Fruit fly (Drosophila melanogaster) whole organism, adult: ENCODE data around the gene CG42823.

Experiments
- CG11617 ChIP-seq: fragments of 200-800 bp; sonication (Bioruptor generic); optimal IDR thresholded peaks from 2 replicates; lab custom pipeline; 2017; ENCODE audit warnings: mild to moderate bottlenecking, missing biosample characterization, missing genetic modification reagents, missing genetic modification characterization
- CG12768 ChIP-seq: fragments of 200-800 bp; sonication (Bioruptor generic); optimal IDR thresholded peaks from 2 replicates; lab custom pipeline; 2017; ENCODE audit warnings: missing biosample characterization, missing genetic modification characterization, mild to moderate bottlenecking, moderate library complexity, missing genetic modification reagents
- CG14711 ChIP-seq: fragments of 200-800 bp; sonication (Bioruptor generic); optimal IDR thresholded peaks from 2 replicates; lab custom pipeline; 2018; ENCODE audit warnings: missing biosample characterization, mild to moderate bottlenecking, missing genetic modification characterization, moderate library complexity
- CG1620 ChIP-seq: fragments of 200-800 bp; sonication (Bioruptor generic); optimal IDR thresholded peaks from 2 replicates; lab custom pipeline; 2016; ENCODE audit warnings: missing biosample characterization, missing genetic modification characterization
- CG33017 ChIP-seq: fragments of 200-800 bp; sonication (Bioruptor generic); optimal IDR thresholded peaks from 2 replicates; lab custom pipeline; 2018; ENCODE audit warnings: missing biosample characterization, mild to moderate bottlenecking, missing genetic modification characterization, moderate library complexity
- CG5204 ChIP-seq: fragments of 200-800 bp; sonication (Bioruptor generic); optimal IDR thresholded peaks from 2 replicates; lab custom pipeline; 2016; ENCODE audit warnings: missing biosample characterization, missing genetic modification characterization
- CG7045 ChIP-seq: fragments of 200-800 bp; sonication (Bioruptor generic); optimal IDR thresholded peaks from 2 replicates; lab custom pipeline; 2017; ENCODE audit warnings: missing biosample characterization, mild to moderate bottlenecking, missing genetic modification characterization
- CG7101 ChIP-seq: fragments of 200-800 bp; sonication (Bioruptor generic); optimal IDR thresholded peaks from 2 replicates; lab custom pipeline; 2018; ENCODE audit warnings: missing biosample characterization, mild to moderate bottlenecking, missing genetic modification characterization, moderate library complexity
- Clk ChIP-seq: fragments of 200-800 bp; sonication (Bioruptor generic); optimal IDR thresholded peaks from 2 replicates; lab custom pipeline; 2017; ENCODE audit warnings: missing biosample characterization, missing genetic modification characterization
- Crg-1 ChIP-seq: fragments of 200-800 bp; sonication (Bioruptor generic); optimal IDR thresholded peaks from 2 replicates; lab custom pipeline; 2016; ENCODE audit warnings: missing biosample characterization, missing genetic modification characterization
- Hr96 ChIP-seq: fragments of 200-800 bp; sonication (Bioruptor generic); optimal IDR thresholded peaks from 2 replicates; lab custom pipeline; 2016; ENCODE audit warnings: missing biosample characterization, missing genetic modification characterization
- Mnt ChIP-seq: fragments of 200-800 bp; sonication (Bioruptor generic); optimal IDR thresholded peaks from 2 replicates; lab custom pipeline; 2016; ENCODE audit warnings: missing biosample characterization, mild to moderate bottlenecking, missing genetic modification characterization
- bab1 ChIP-seq: fragments of 200-800 bp; sonication (Bioruptor generic); optimal IDR thresholded peaks from 3 replicates; lab custom pipeline; 2019; ENCODE audit warnings: missing biosample characterization, mild to moderate bottlenecking, missing genetic modification characterization, moderate library complexity
- cic ChIP-seq: fragments of 200-800 bp; sonication (Bioruptor generic); optimal IDR thresholded peaks from 2 replicates; lab custom pipeline; 2017; ENCODE audit warnings: missing biosample characterization, mild to moderate bottlenecking, missing genetic modification characterization, moderate library complexity
- cnc ChIP-seq, 2 experiments: fragments of >200 bp; optimal IDR thresholded peaks; 2 replicates each; lab custom pipeline; 2017
- kay ChIP-seq: fragments of 200-800 bp; sonication (Bioruptor generic); peaks from one replicate; lab custom pipeline; 2016; ENCODE audit warnings: missing biosample characterization, missing genetic modification characterization, borderline replicate concordance
- ovo ChIP-seq: fragments of 200-800 bp; sonication (Bioruptor generic); optimal IDR thresholded peaks from 2 replicates; lab custom pipeline; 2016; ENCODE audit warnings: missing biosample characterization, missing genetic modification characterization
- pad ChIP-seq: fragments of 200-800 bp; sonication (Bioruptor generic); optimal IDR thresholded peaks from 3 replicates; lab custom pipeline; 2017; ENCODE audit warnings: missing biosample characterization, missing genetic modification characterization, mild to moderate bottlenecking, moderate library complexity, missing genetic modification reagents
- tj ChIP-seq: fragments of 200-800 bp; sonication (Bioruptor generic); optimal IDR thresholded peaks from 3 replicates; lab custom pipeline; 2017; ENCODE audit warnings: missing biosample characterization, mild to moderate bottlenecking, missing genetic modification characterization, moderate library complexity
- toe ChIP-seq: fragments of 200-800 bp; sonication (Bioruptor generic); optimal IDR thresholded peaks from 2 replicates; lab custom pipeline; 2016; ENCODE audit warnings: missing biosample characterization, missing genetic modification characterization

The CG42823 gene

dm6 chr3R:17430481-17430880 lies 25.6 kb upstream of the CG42823 start:
- no peak for TF ChIP-seq Mnt
- TF ChIP-seq cic (GFP tag; lab: Kevin White, UChicago): no peak

DNA sequence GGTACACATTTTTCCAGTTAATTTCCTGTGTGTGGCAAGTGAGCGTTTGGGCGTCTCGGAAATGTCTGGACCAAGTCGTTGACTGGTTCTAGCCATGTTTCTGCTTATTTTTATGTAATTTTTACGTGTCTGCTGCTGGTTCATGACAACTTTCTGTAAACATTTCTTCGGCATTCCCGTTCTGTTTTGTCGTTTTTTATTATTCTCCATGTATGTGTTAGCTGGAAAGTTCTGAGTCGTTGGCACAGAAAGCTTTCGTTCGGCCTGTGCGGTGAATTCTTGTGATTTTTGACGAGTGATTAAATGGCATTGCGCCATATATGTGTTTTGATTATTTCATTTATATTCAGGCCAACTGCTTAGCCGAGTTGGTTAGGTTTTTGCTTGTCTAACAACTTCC lies 21.4 kb upstream of the CG42823 start:
- TF ChIP-seq Crg-1 (no peak), CG11617 (no peak), CG7101 (no peak), pad (GFP tag; lab: Kevin White, UChicago) (no peak), CG14711 (no peak), kay (GFP tag; lab: Kevin White, UChicago) (no peak), Mnt (no peak)

dm6 chr3R:17425417-17425915 lies 20.6 kb upstream of the CG42823 start, which contains the start of gene cysu:
cysu (plus strand) TSS chr3R:17425768.
- TF ChIP-seq tj (GFP tag; lab: Kevin White, UChicago): no peak
- TF ChIP-seq CG7101: no peak
- TF ChIP-seq kay (GFP tag; lab: Kevin White, UChicago): no peak
- no peak for TF ChIP-seq CG5204 (GFP tag; lab: Kevin White, UChicago)
- no peak for TF ChIP-seq Clk (GFP tag; lab: Kevin White, UChicago)
- no peak for TF ChIP-seq toe (GFP tag; lab: Kevin White, UChicago)

dm6 chr3R:17422102-17422501 lies 17.2 kb upstream of the CG42823 start, which contains the start of gene CG14332:
CG14332 (minus strand) TSS chr3R:17422202.
- TF ChIP-seq tj (GFP tag; lab: Kevin White, UChicago) (no peak), CG11617 (no peak), cnc (optimal IDR thresholded peaks at IDR 0.05; lab: Kevin White, UChicago) (no peak), pad (GFP tag; lab: Kevin White, UChicago) (no peak), Mnt (no peak), Hr96 (GFP tag; lab: Kevin White, UChicago) (no peak), CG7045 (no peak), ovo (no peak), CG7101 (no peak), CG14711 (no peak), Crg-1 (no peak), CG1620 (GFP tag; lab: Kevin White, UChicago) (no peak), kay (GFP tag; lab: Kevin White, UChicago) (no peak), cic (GFP tag; lab: Kevin White, UChicago) (no peak), CG12768 (GFP tag; lab: Kevin White, UChicago) (no peak), toe (GFP tag; lab: Kevin White, UChicago) (no peak)

DNA sequence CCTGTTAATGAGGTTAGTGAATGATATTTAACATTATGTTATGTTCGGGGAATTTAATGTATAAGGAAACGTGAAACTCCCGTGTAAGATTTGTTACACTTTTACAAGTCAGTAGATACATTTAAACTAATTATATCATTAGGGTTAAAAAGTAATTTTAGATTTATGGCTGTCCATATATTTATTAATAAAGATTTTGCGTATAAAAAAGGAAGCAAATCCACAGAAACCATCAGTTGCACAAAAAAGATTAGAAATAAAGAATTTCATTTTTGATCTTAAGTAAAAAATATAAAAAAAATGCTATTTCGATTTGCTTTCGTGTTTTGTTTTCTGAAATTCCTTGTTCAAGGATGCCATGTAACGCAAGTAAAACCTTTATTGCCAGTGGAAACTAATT lies 15.4 kb upstream of the CG42823 start, which contains the start of gene CG42835:
Gene CG42835 (plus strand): TSS at position 301 of the 400 bp plus-strand sequence.
- TF ChIP-seq Clk (GFP tag; lab: Kevin White, UChicago) (no peak), CG7045 (no peak), ovo (no peak), CG11617 (no peak), cnc (optimal IDR thresholded peaks at IDR 0.05; lab: Kevin White, UChicago) (no peak), pad (GFP tag; lab: Kevin White, UChicago) (no peak), CG33017 (tag; lab: Kevin White, UChicago) (no peak), CG7101 (no peak), CG5204 (GFP tag; lab: Kevin White, UChicago) (no peak), Mnt (no peak), Hr96 (GFP tag; lab: Kevin White, UChicago) (no peak)

dm6 chr3R:17418459-17418858 lies 13.6 kb upstream of the CG42823 start, which contains the start of gene CG42834:
CG42834 (plus strand) TSS chr3R:17418759.
- TF ChIP-seq Crg-1: no peak
- TF ChIP-seq CG5204 (GFP tag; lab: Kevin White, UChicago): no peak
- no peak for TF ChIP-seq pad (GFP tag; lab: Kevin White, UChicago)
- TF ChIP-seq CG12768 (GFP tag; lab: Kevin White, UChicago): no peak
- TF ChIP-seq CG7045: no peak
- TF ChIP-seq bab1 (GFP tag; lab: Kevin White, UChicago): no peak
- TF ChIP-seq CG11617: no peak
- TF ChIP-seq CG7101: no peak
- TF ChIP-seq cnc (optimal IDR thresholded peaks at IDR 0.05; lab: Kevin White, UChicago): no peak
- TF ChIP-seq ovo: no peak
- TF ChIP-seq Clk (GFP tag; lab: Kevin White, UChicago): no peak
- TF ChIP-seq kay (GFP tag; lab: Kevin White, UChicago): no peak
- no peak for TF ChIP-seq toe (GFP tag; lab: Kevin White, UChicago)
- no peak for TF ChIP-seq CG14711
- no peak for TF ChIP-seq cic (GFP tag; lab: Kevin White, UChicago)

DNA sequence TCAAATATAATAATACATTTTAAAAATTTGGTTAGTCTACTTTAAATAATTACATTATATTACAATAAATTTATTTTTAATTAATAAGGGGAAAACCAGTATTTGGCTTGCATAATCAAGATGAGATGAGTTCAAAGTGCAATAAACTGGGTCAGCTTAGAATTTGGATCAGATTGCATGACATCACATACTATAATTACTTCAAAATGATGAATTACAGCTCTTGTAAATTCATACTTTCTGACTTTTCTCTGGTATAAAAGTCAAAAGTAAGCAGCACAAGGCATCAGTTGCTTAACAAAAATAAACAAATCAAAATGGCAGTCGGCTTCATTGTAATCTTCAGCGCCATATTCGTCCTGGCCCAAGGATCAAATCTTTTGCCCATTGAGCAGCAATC lies 12.3 kb upstream of the CG42823 start, which contains the start of gene CG33333:
Gene CG33333 (plus strand): TSS at position 301 of the 400 bp plus-strand sequence.
- TF ChIP-seq CG12768 (GFP tag; lab: Kevin White, UChicago): no peak
- no peak for TF ChIP-seq Mnt
- no peak for TF ChIP-seq cnc (optimal IDR thresholded peaks at IDR 0.05; lab: Kevin White, UChicago)

dm6 chr3R:17415439-17415838 lies 10.5 kb upstream of the CG42823 start, which contains the start of gene CG5866:
CG5866 (plus strand) TSS chr3R:17415739.
- no peak for TF ChIP-seq CG5204 (GFP tag; lab: Kevin White, UChicago)
- no peak for TF ChIP-seq CG7045
- no peak for TF ChIP-seq Clk (GFP tag; lab: Kevin White, UChicago)
- no peak for TF ChIP-seq CG12768 (GFP tag; lab: Kevin White, UChicago)
- no peak for TF ChIP-seq Crg-1
- TF ChIP-seq Mnt: no peak
- TF ChIP-seq kay (GFP tag; lab: Kevin White, UChicago): no peak
- no peak for TF ChIP-seq Hr96 (GFP tag; lab: Kevin White, UChicago)
- no peak for TF ChIP-seq CG1620 (GFP tag; lab: Kevin White, UChicago)
- no peak for TF ChIP-seq cic (GFP tag; lab: Kevin White, UChicago)
- no peak for TF ChIP-seq CG11617
- TF ChIP-seq tj (GFP tag; lab: Kevin White, UChicago): no peak
- TF ChIP-seq CG33017 (tag; lab: Kevin White, UChicago): no peak
- no peak for TF ChIP-seq CG14711
